Fruit fly (Drosophila melanogaster) whole organism: ENCODE measurements around the gene CG4968.

ENCODE experiments used
- EcR ChIP-seq, 2 experiments: fragments of >200 bp; optimal IDR thresholded peaks; 2 replicates each; lab custom pipeline; 2017; ENCODE audit warnings: missing biosample characterization in 2 of 2, missing genetic modification characterization in 2 of 2, missing genetic modification reagents in 2 of 2
- pan ChIP-seq: fragments of >200 bp; optimal IDR thresholded peaks from 2 replicates; lab custom pipeline; 2017

dm6 chr2L:10263343-10263744 is 43.4 kb upstream of the CG4968 start, which contains the start of gene Rsf1:
- TF ChIP-seq pan (lab: Kevin White, UChicago) = no peak
- TF ChIP-seq EcR (GFP tag; optimal IDR thresholded peaks at IDR 0.05; lab: Kevin White, UChicago) = no peak
